Fruit fly (Drosophila melanogaster): ENCODE results near the gene Prosbeta7.

Gene Prosbeta7

DNA sequence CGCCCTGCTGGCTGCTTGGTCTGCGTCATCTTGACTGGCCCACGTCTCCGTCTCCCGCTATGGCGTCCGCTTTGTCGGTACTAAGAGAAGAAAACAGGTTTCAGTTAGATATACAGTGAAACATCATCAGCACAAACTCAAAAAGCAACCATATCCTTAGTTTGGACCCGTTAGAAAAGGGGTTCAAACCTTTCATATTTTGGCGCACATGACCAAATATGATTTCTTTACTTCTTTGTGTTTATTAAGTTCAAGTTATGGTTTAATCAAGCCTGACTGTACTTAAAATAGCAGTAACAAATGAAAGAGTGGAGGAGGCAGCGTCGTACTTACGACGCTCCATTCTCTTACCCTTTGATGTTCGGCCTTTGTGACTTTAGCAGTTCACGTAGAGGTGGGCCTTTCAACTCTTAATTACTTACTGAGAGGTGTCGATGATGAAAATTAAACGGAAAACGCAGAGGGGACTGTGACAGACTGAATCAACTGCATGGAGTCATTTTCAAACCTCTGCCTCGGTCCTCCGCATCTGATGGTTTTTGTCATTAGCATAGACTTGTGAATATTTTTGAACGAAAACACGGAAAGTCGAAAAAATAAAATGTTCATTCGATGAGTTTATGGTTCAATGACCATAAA, 3.6 kb upstream of the Prosbeta7 start (continued):
- TF ChIP-seq br (optimal IDR thresholded peaks at IDR 0.05) (no peak), CG8944 (GFP tag; optimal IDR thresholded peaks at IDR 0.05) (peak; percentile 76), CG31441 (GFP tag; IDR thresholded peaks at IDR 0.05) (peak; percentile 79), sisA (GFP tag; IDR thresholded peaks at IDR 0.05) (peak; percentile 81), Sry-β (GFP tag; optimal IDR thresholded peaks at IDR 0.05) (no peak), oc (tag; optimal IDR thresholded peaks at IDR 0.05) (peak; percentile 79), gsb (GFP tag; IDR thresholded peaks at IDR 0.05) (peak; percentile 80), pfk (GFP tag; optimal IDR thresholded peaks at IDR 0.05) (no peak), CG7839 (tag; optimal IDR thresholded peaks at IDR 0.05) (peak; percentile 87), B-H2 (GFP tag; optimal IDR thresholded peaks at IDR 0.05) (no peak), CG10959 (GFP tag; IDR thresholded peaks at IDR 0.05) (peak; percentile 67), CG3281 (GFP tag; optimal IDR thresholded peaks at IDR 0.05) (peak; percentile 77), zfh1 (GFP tag; IDR thresholded peaks at IDR 0.05) (peak; percentile 88), CG4360 (GFP tag; IDR thresholded peaks at IDR 0.05) (no peak), CG3065 (GFP tag; optimal IDR thresholded peaks at IDR 0.05) (peak; percentile 3), Bgb (GFP tag; IDR thresholded peaks at IDR 0.05; ENCODE audit: partially characterized antibody) (no peak), ranshi (GFP tag; IDR thresholded peaks at IDR 0.05) (peak; percentile 88), sim (GFP tag; IDR thresholded peaks at IDR 0.05) (peak; percentile 51; the same call in 1 of the 2 replicates), CG9437 (GFP tag; optimal IDR thresholded peaks at IDR 0.05) (peak; percentile 40), Oli (tag; optimal IDR thresholded peaks at IDR 0.05) (peak; percentile 85), bowl (GFP tag; IDR thresholded peaks at IDR 0.05) (peak; percentile 47; the same call in 1 of the 2 replicates), pb (GFP tag; optimal IDR thresholded peaks at IDR 0.05) (peak; percentile 77), org-1 (GFP tag; optimal IDR thresholded peaks at IDR 0.05) (peak; percentile 81), pita (GFP tag; optimal IDR thresholded peaks at IDR 0.05) (no peak), Sin3A (optimal IDR thresholded peaks at IDR 0.05) (no peak), stc (GFP tag; IDR thresholded peaks at IDR 0.05) (peak; percentile 88), CG9215 (GFP tag; IDR thresholded peaks at IDR 0.05) (peak; percentile 61; the same call in 1 of the 2 replicates), unc-4 (GFP tag; IDR thresholded peaks at IDR 0.05; ENCODE audit: partially characterized antibody) (no peak), Stat92E (GFP tag; optimal IDR thresholded peaks at IDR 0.05) (no peak), pnt (GFP tag; optimal IDR thresholded peaks at IDR 0.05) (peak; percentile 90), CG9609 (GFP tag; optimal IDR thresholded peaks at IDR 0.05) (peak; percentile 70), CG5953 (GFP tag; IDR thresholded peaks at IDR 0.05) (peak; percentile 71), CG30020 (tag; optimal IDR thresholded peaks at IDR 0.05) (no peak), CG1602 (GFP tag; optimal IDR thresholded peaks at IDR 0.05) (peak; percentile 54), Adf1 (GFP tag; IDR thresholded peaks at IDR 0.05) (peak; percentile 72), Med (GFP tag) (peak; percentile 98), Hmx (GFP tag; optimal IDR thresholded peaks at IDR 0.05) (no peak), salm (tag; optimal IDR thresholded peaks at IDR 0.05) (peak; percentile 68), en (GFP tag; optimal IDR thresholded peaks at IDR 0.05) (peak; percentile 54), Nf-YC (tag; optimal IDR thresholded peaks at IDR 0.05) (peak; percentile 37), CG14050 (GFP tag; IDR thresholded peaks at IDR 0.05) (peak; percentile 79), tio (GFP tag; optimal IDR thresholded peaks at IDR 0.05) (peak; percentile 67), CG11247 (GFP tag; IDR thresholded peaks at IDR 0.05) (peak; percentile 79), maf-S (GFP tag; optimal IDR thresholded peaks at IDR 0.05) (peak; percentile 72), slbo (GFP tag; IDR thresholded peaks at IDR 0.05) (peak; percentile 92), row (GFP tag; IDR thresholded peaks at IDR 0.05) (peak; percentile 87), H2.0 (GFP tag; IDR thresholded peaks at IDR 0.05) (peak; percentile 83), btn (GFP tag; optimal IDR thresholded peaks at IDR 0.05) (peak; percentile 60), tll (GFP tag; optimal IDR thresholded peaks at IDR 0.05) (no peak), CoRest (tag; optimal IDR thresholded peaks at IDR 0.05) (peak; percentile 79), dmrt99B (tag; optimal IDR thresholded peaks at IDR 0.05) (peak; percentile 88)
